Fruit fly (Drosophila melanogaster): Measurements from ENCODE around the gene CG1578.

Gene CG1578

dm6 chrX:11806867-11807747 lies 9.2 kb downstream of the CG1578 start, which contains the start of gene Hsc70-3 (continued):
- peak; percentile 18 for TF ChIP-seq CG11504 (tag; optimal IDR thresholded peaks at IDR 0.05)
- peak; percentile 28 for TF ChIP-seq onecut (GFP tag; IDR thresholded peaks at IDR 0.05)
- TF ChIP-seq HHEX (GFP tag; optimal IDR thresholded peaks at IDR 0.05) = peak; percentile 67
- peak; percentile 55 for TF ChIP-seq pfk (GFP tag; optimal IDR thresholded peaks at IDR 0.05)
- TF ChIP-seq ATbp (GFP tag; optimal IDR thresholded peaks at IDR 0.05) = peak; percentile 89
- TF ChIP-seq dm (GFP tag; optimal IDR thresholded peaks at IDR 0.05) = no peak
- peak; percentile 68 for TF ChIP-seq abd-A (tag; optimal IDR thresholded peaks at IDR 0.05)
- no peak for TF ChIP-seq ems (GFP tag; optimal IDR thresholded peaks at IDR 0.05)
- no peak for TF ChIP-seq CkIIα-i1 (GFP tag; IDR thresholded peaks at IDR 0.05)
- peak in 1 of 2 experiments; percentile 2 for TF ChIP-seq tll (GFP tag; optimal IDR thresholded peaks at IDR 0.05)
- peak; percentile 46 for TF ChIP-seq PHDP (tag; optimal IDR thresholded peaks at IDR 0.05)
- peak; percentile 15 for TF ChIP-seq CG4328 (GFP tag; optimal IDR thresholded peaks at IDR 0.05)
- peak; percentile 66 for TF ChIP-seq CG10267 (tag; optimal IDR thresholded peaks at IDR 0.05)
- peak; percentile 8 for TF ChIP-seq corto (GFP tag; optimal IDR thresholded peaks at IDR 0.05)
- peak in 1 of 2 experiments; percentile 6 for TF ChIP-seq Hr78 (GFP tag; optimal IDR thresholded peaks at IDR 0.05)
- TF ChIP-seq Xbp1 (GFP tag; optimal IDR thresholded peaks at IDR 0.05) = peak; percentile 100
- peak; percentile 91 for TF ChIP-seq ci (GFP tag; IDR thresholded peaks at IDR 0.05)
- TF ChIP-seq aop (GFP tag; IDR thresholded peaks at IDR 0.05) = no peak
- peak; percentile 43; the same call in 1 of the 3 replicates for TF ChIP-seq CG14860 (GFP tag; IDR thresholded peaks at IDR 0.05; ENCODE audit: partially characterized antibody)
- no peak for TF ChIP-seq Ets65A (GFP tag)
- TF ChIP-seq Oli (tag; optimal IDR thresholded peaks at IDR 0.05) = no peak
- TF ChIP-seq CG34224 (GFP tag; IDR thresholded peaks at IDR 0.05; ENCODE audit: partially characterized antibody) = peak; percentile 75; the same call in 2 of the 3 replicates
- no peak for TF ChIP-seq insv (GFP tag; optimal IDR thresholded peaks at IDR 0.05)
- no peak for TF ChIP-seq prd (optimal IDR thresholded peaks at IDR 0.05)
- TF ChIP-seq prd (GFP tag; IDR thresholded peaks at IDR 0.05) = no peak
- TF ChIP-seq CG17802 (tag; optimal IDR thresholded peaks at IDR 0.05) = no peak
- no peak for TF ChIP-seq caup (GFP tag; optimal IDR thresholded peaks at IDR 0.05; ENCODE audit: severe bottlenecking)
- peak; percentile 47 for TF ChIP-seq ftz-f1 (GFP tag; optimal IDR thresholded peaks at IDR 0.05)
- TF ChIP-seq crc (GFP tag; optimal IDR thresholded peaks at IDR 0.05) = no peak
- no peak for TF ChIP-seq toy (GFP tag; IDR thresholded peaks at IDR 0.05)
- peak; percentile 50 for TF ChIP-seq CoRest (tag; optimal IDR thresholded peaks at IDR 0.05)
- TF ChIP-seq CG2712 (tag; optimal IDR thresholded peaks at IDR 0.05) = peak; percentile 44
- no peak for TF ChIP-seq CG30403 (GFP tag; optimal IDR thresholded peaks at IDR 0.05)
- TF ChIP-seq pros (GFP tag; optimal IDR thresholded peaks at IDR 0.05) = peak; percentile 66
- TF ChIP-seq CG13296 (GFP tag; optimal IDR thresholded peaks at IDR 0.05) = peak; percentile 13
- TF ChIP-seq gem (tag; optimal IDR thresholded peaks at IDR 0.05) = peak; percentile 33
- peak; percentile 7 for TF ChIP-seq CG8290 (GFP tag; optimal IDR thresholded peaks at IDR 0.05)
- peak in 1 of 2 experiments; percentile 40 for TF ChIP-seq CG8290 (tag; optimal IDR thresholded peaks at IDR 0.05)
- TF ChIP-seq CG3407 (GFP tag; optimal IDR thresholded peaks at IDR 0.05) = peak; percentile 66
- TF ChIP-seq CG12769 (tag; optimal IDR thresholded peaks at IDR 0.05) = peak; percentile 41
- TF ChIP-seq CG18011 (GFP tag; optimal IDR thresholded peaks at IDR 0.05) = peak; percentile 3
- peak; percentile 11 for TF ChIP-seq BtbVII (GFP tag; optimal IDR thresholded peaks at IDR 0.05)
- peak; percentile 15 for TF ChIP-seq unpg (GFP tag; optimal IDR thresholded peaks at IDR 0.05)
- peak; percentile 58 for TF ChIP-seq CG17328 (GFP tag; IDR thresholded peaks at IDR 0.05)
- no peak for TF ChIP-seq hkb (optimal IDR thresholded peaks at IDR 0.05)
- peak; percentile 73; the same call in 1 of the 2 replicates for TF ChIP-seq hkb (GFP tag; IDR thresholded peaks at IDR 0.05)
- no peak for TF ChIP-seq B-H1 (GFP tag; IDR thresholded peaks at IDR 0.05)
- TF ChIP-seq CG8765 (GFP tag; IDR thresholded peaks at IDR 0.05) = no peak

Data from whole organism, embryonic.